Fruit fly (Drosophila melanogaster) whole organism, embryonic: ENCODE data around the gene CG43796.
A peak's percentile ranks its signal among the peaks of the same experiment; 100 is the strongest.

Source experiments
- ATbp ChIP-seq: fragments of 200-800 bp; sonication (Bioruptor generic); optimal IDR thresholded peaks from 2 replicates; lab custom pipeline; 2017; ENCODE audit warnings: missing biosample characterization, mild to moderate bottlenecking, missing genetic modification characterization, missing genetic modification reagents
- Blimp-1 ChIP-seq: fragments of 200-800 bp; sonication (Bioruptor generic); optimal IDR thresholded peaks from 3 replicates; lab custom pipeline; 2018; ENCODE audit warnings: missing biosample characterization, missing genetic modification characterization, mild to moderate bottlenecking, moderate library complexity, missing genetic modification reagents
- C15 ChIP-seq: fragments of 200-800 bp; sonication (Bioruptor generic); IDR thresholded peaks from 3 replicates; pipeline ENCODE4 v1.3.6; 2022; ENCODE audit warnings: missing biosample characterization, missing genetic modification characterization
- CG12104 ChIP-seq: fragments of 200-800 bp; sonication (Bioruptor generic); optimal IDR thresholded peaks from 3 replicates; lab custom pipeline; 2016; ENCODE audit warnings: missing biosample characterization, missing genetic modification characterization
- CG15011 ChIP-seq: fragments of 200-800 bp; sonication (Bioruptor generic); optimal IDR thresholded peaks from 3 replicates; lab custom pipeline; 2018; ENCODE audit warnings: missing biosample characterization, mild to moderate bottlenecking, missing genetic modification characterization
- CG15269 ChIP-seq: fragments of 200-800 bp; sonication (Bioruptor generic); optimal IDR thresholded peaks from 2 replicates; lab custom pipeline; 2018; ENCODE audit warnings: missing biosample characterization, mild to moderate bottlenecking, missing genetic modification characterization, moderate library complexity
- CG17186 ChIP-seq: fragments of 200-800 bp; sonication (Bioruptor generic); optimal IDR thresholded peaks from 3 replicates; lab custom pipeline; 2017; ENCODE audit warnings: missing biosample characterization, missing genetic modification reagents, missing genetic modification characterization
- CG17328 ChIP-seq: fragments of 200-800 bp; sonication (Bioruptor generic); IDR thresholded peaks from 2 replicates; pipeline ENCODE4 v1.3.6; 2022; ENCODE audit warnings: missing biosample characterization, missing genetic modification characterization
- CG17829 ChIP-seq: fragments of 200-800 bp; optimal IDR thresholded peaks from 2 replicates; lab custom pipeline; 2019; ENCODE audit warnings: missing biosample characterization, mild to moderate bottlenecking, missing genetic modification characterization, moderate library complexity
- CG1832 ChIP-seq: fragments of 200-800 bp; sonication (Bioruptor generic); optimal IDR thresholded peaks from 2 replicates; lab custom pipeline; 2017; ENCODE audit warnings: missing biosample characterization, mild to moderate bottlenecking, missing genetic modification characterization, inconsistent platforms
- CG2712 ChIP-seq: fragments of 200-800 bp; optimal IDR thresholded peaks from 3 replicates; lab custom pipeline; 2019; ENCODE audit warnings: missing biosample characterization, mild to moderate bottlenecking, missing genetic modification characterization, moderate library complexity
- CG30403 ChIP-seq: fragments of 200-800 bp; sonication (Bioruptor generic); optimal IDR thresholded peaks from 3 replicates; lab custom pipeline; 2016; ENCODE audit warnings: missing biosample characterization, missing genetic modification characterization
- CG3065 ChIP-seq: fragments of 200-800 bp; sonication (Bioruptor generic); optimal IDR thresholded peaks from 2 replicates; lab custom pipeline; 2016; ENCODE audit warnings: missing biosample characterization, missing genetic modification characterization
- CG32772 ChIP-seq: fragments of 200-800 bp; sonication (Bioruptor generic); IDR thresholded peaks from 2 replicates; pipeline ENCODE4 v1.3.6; 2022; ENCODE audit warnings: missing biosample characterization, missing genetic modification characterization
- CG4730 ChIP-seq: fragments of 200-800 bp; sonication (Bioruptor generic); IDR thresholded peaks from 2 replicates; pipeline ENCODE4 v1.3.6; 2022; ENCODE audit warnings: missing biosample characterization, missing genetic modification characterization
- CG6813 ChIP-seq: fragments of 200-800 bp; sonication (Bioruptor generic); optimal IDR thresholded peaks from 2 replicates; lab custom pipeline; 2017; ENCODE audit warnings: missing biosample characterization, missing genetic modification characterization, mild to moderate bottlenecking, moderate library complexity, missing genetic modification reagents
- CG7357 ChIP-seq: fragments of 200-800 bp; sonication (Bioruptor generic); IDR thresholded peaks from 3 replicates; pipeline ENCODE4 v1.3.6; 2022; ENCODE audit warnings: missing biosample characterization, missing genetic modification characterization
- CG7839 ChIP-seq: fragments of 200-800 bp; sonication (Bioruptor generic); optimal IDR thresholded peaks from 3 replicates; lab custom pipeline; 2018; ENCODE audit warnings: missing biosample characterization, mild to moderate bottlenecking, missing genetic modification characterization, moderate library complexity
- CG8359 ChIP-seq: fragments of 200-800 bp; sonication (Bioruptor generic); optimal IDR thresholded peaks from 2 replicates; lab custom pipeline; 2017; ENCODE audit warnings: missing biosample characterization, mild to moderate bottlenecking, missing genetic modification characterization, borderline replicate concordance
- CG8478 ChIP-seq: fragments of >200 bp; optimal IDR thresholded peaks from 2 replicates; lab custom pipeline; 2018
- CG9932 ChIP-seq: fragments of 200-800 bp; sonication (Bioruptor generic); IDR thresholded peaks from 2 replicates; pipeline ENCODE4 v1.3.6; 2022; ENCODE audit warnings: missing biosample characterization, missing genetic modification characterization
- Doc3 ChIP-seq: fragments of 200-800 bp; sonication (Bioruptor generic); IDR thresholded peaks from 3 replicates; pipeline ENCODE4 v1.3.6; 2022; ENCODE audit warnings: missing biosample characterization, missing genetic modification characterization; ENCODE audit not compliant: partially characterized antibody
- H2.0 ChIP-seq: fragments of 200-800 bp; sonication (Bioruptor generic); IDR thresholded peaks from 2 replicates; pipeline ENCODE4 v1.3.6; 2022; ENCODE audit warnings: missing biosample characterization, missing genetic modification characterization
- Hand ChIP-seq: fragments of 200-800 bp; sonication (Bioruptor generic); optimal IDR thresholded peaks from 2 replicates; lab custom pipeline; 2017; ENCODE audit warnings: mild to moderate bottlenecking, missing biosample characterization, missing genetic modification reagents, missing genetic modification characterization
- Hr51 ChIP-seq, 2 experiments: fragments of 200-800 bp; sonication (Bioruptor generic); optimal IDR thresholded peaks; 2 replicates in 1 of 2; 3 replicates in 1 of 2; lab custom pipeline; 2016 to 2018; ENCODE audit warnings: missing biosample characterization in 2 of 2, missing genetic modification characterization in 2 of 2, mild to moderate bottlenecking in 1 of 2, moderate library complexity in 1 of 2
- Mes4 ChIP-seq: fragments of 200-800 bp; sonication (Bioruptor generic); optimal IDR thresholded peaks from 2 replicates; lab custom pipeline; 2016; ENCODE audit warnings: missing biosample characterization, missing genetic modification characterization
- Nf-YC ChIP-seq: fragments of 200-800 bp; optimal IDR thresholded peaks from 3 replicates; lab custom pipeline; 2019; ENCODE audit warnings: missing biosample characterization, mild to moderate bottlenecking, missing genetic modification characterization, moderate library complexity
- Opbp ChIP-seq: fragments of 200-800 bp; sonication (Bioruptor generic); IDR thresholded peaks from 3 replicates; pipeline ENCODE4 v1.3.6; 2022; ENCODE audit warnings: missing biosample characterization, missing genetic modification characterization; ENCODE audit not compliant: partially characterized antibody
- Ravus ChIP-seq: fragments of 200-800 bp; sonication (Bioruptor generic); IDR thresholded peaks from 2 replicates; pipeline ENCODE4 v1.3.6; 2022; ENCODE audit warnings: missing biosample characterization, missing genetic modification characterization
- Trl ChIP-seq, 3 experiments: fragments of >200 bp in 2 of 3; fragments of 200-800 bp in 1 of 3; sonication (Bioruptor generic) in 1 of 3; optimal IDR thresholded peaks; 2 replicates in 1 of 3; 3 replicates in 2 of 3; lab custom pipeline; 2016 to 2017; ENCODE audit warnings: missing biosample characterization in 1 of 3, missing genetic modification characterization in 1 of 3
- Xrp1 ChIP-seq: fragments of 200-800 bp; sonication (Bioruptor generic); IDR thresholded peaks from 2 replicates; pipeline ENCODE4 v1.3.6; 2022; ENCODE audit warnings: missing biosample characterization, missing genetic modification characterization
- bcd ChIP-seq: fragments of 200-800 bp; sonication (Bioruptor generic); optimal IDR thresholded peaks from 2 replicates; lab custom pipeline; 2017; ENCODE audit warnings: missing biosample characterization, mild to moderate bottlenecking, missing genetic modification characterization
- bowl ChIP-seq: fragments of 200-800 bp; sonication (Bioruptor generic); IDR thresholded peaks from 2 replicates; pipeline ENCODE4 v1.3.6; 2022; ENCODE audit warnings: missing biosample characterization, missing genetic modification characterization
- cad ChIP-seq: fragments of >200 bp; optimal IDR thresholded peaks from 2 replicates; lab custom pipeline; 2017; ENCODE audit warnings: missing biosample characterization, missing genetic modification characterization
- dpn ChIP-seq, 2 experiments: fragments of 200-800 bp; sonication (Bioruptor generic); optimal IDR thresholded peaks; 3 replicates each; lab custom pipeline; 2016; ENCODE audit warnings: missing biosample characterization in 2 of 2, missing genetic modification characterization in 2 of 2
- eyg ChIP-seq: fragments of 200-800 bp; sonication (Bioruptor generic); optimal IDR thresholded peaks from 3 replicates; lab custom pipeline; 2016; ENCODE audit warnings: missing biosample characterization, missing genetic modification characterization
- gro ChIP-seq: fragments of 200-800 bp; sonication (Bioruptor generic); optimal IDR thresholded peaks from 2 replicates; lab custom pipeline; 2016; ENCODE audit warnings: missing biosample characterization, missing genetic modification characterization
- inv ChIP-seq: fragments of 200-800 bp; sonication (Bioruptor generic); IDR thresholded peaks from 2 replicates; pipeline ENCODE4 v1.3.6; 2022; ENCODE audit warnings: missing biosample characterization, missing genetic modification characterization; ENCODE audit not compliant: partially characterized antibody
- knrl ChIP-seq: fragments of 200-800 bp; sonication (Bioruptor generic); IDR thresholded peaks from 3 replicates; pipeline ENCODE4 v1.3.6; 2022; ENCODE audit warnings: missing biosample characterization, missing genetic modification characterization; ENCODE audit not compliant: partially characterized antibody
- mam ChIP-seq: fragments of 200-800 bp; sonication (Bioruptor generic); optimal IDR thresholded peaks from 3 replicates; lab custom pipeline; 2016; ENCODE audit warnings: missing biosample characterization, missing genetic modification characterization
- nerfin-1 ChIP-seq: fragments of 200-800 bp; sonication (Bioruptor generic); optimal IDR thresholded peaks from 3 replicates; lab custom pipeline; 2019; ENCODE audit warnings: missing biosample characterization, mild to moderate bottlenecking, missing genetic modification characterization, moderate library complexity
- odd ChIP-seq: fragments of 200-800 bp; sonication (Bioruptor generic); optimal IDR thresholded peaks from 2 replicates; lab custom pipeline; 2017; ENCODE audit warnings: missing biosample characterization, mild to moderate bottlenecking, missing genetic modification characterization
- psq ChIP-seq: fragments of 200-800 bp; sonication (Bioruptor generic); optimal IDR thresholded peaks from 2 replicates; lab custom pipeline; 2017; ENCODE audit warnings: missing biosample characterization, missing genetic modification characterization
- sd ChIP-seq: fragments of 200-800 bp; sonication (Bioruptor generic); optimal IDR thresholded peaks from 3 replicates; lab custom pipeline; 2018; ENCODE audit warnings: missing biosample characterization, mild to moderate bottlenecking, missing genetic modification characterization, moderate library complexity
- seq ChIP-seq: fragments of 200-800 bp; sonication (Bioruptor generic); IDR thresholded peaks from 2 replicates; pipeline ENCODE4 v1.3.6; 2022; ENCODE audit warnings: missing biosample characterization, missing genetic modification characterization
- tgo ChIP-seq: fragments of 200-800 bp; sonication (Bioruptor generic); IDR thresholded peaks from 3 replicates; pipeline ENCODE4 v1.3.6; 2022; ENCODE audit warnings: missing biosample characterization, missing genetic modification characterization
- tll ChIP-seq, 2 experiments: fragments of 200-800 bp in 1 of 2; fragments of >200 bp in 1 of 2; sonication (Bioruptor generic) in 1 of 2; optimal IDR thresholded peaks; 2 replicates each; lab custom pipeline; 2017 to 2019; ENCODE audit warnings: missing biosample characterization in 2 of 2, missing genetic modification characterization in 2 of 2, mild to moderate bottlenecking in 1 of 2, moderate library complexity in 1 of 2
- toy ChIP-seq: fragments of 200-800 bp; sonication (Bioruptor generic); IDR thresholded peaks from 2 replicates; pipeline ENCODE4 v1.3.6; 2022; ENCODE audit warnings: missing biosample characterization, missing genetic modification characterization
- zen2 ChIP-seq: fragments of 200-800 bp; sonication (Bioruptor generic); IDR thresholded peaks from 3 replicates; pipeline ENCODE4 v1.3.6; 2022; ENCODE audit warnings: missing biosample characterization, missing genetic modification characterization; ENCODE audit not compliant: partially characterized antibody

Gene CG43796

DNA sequence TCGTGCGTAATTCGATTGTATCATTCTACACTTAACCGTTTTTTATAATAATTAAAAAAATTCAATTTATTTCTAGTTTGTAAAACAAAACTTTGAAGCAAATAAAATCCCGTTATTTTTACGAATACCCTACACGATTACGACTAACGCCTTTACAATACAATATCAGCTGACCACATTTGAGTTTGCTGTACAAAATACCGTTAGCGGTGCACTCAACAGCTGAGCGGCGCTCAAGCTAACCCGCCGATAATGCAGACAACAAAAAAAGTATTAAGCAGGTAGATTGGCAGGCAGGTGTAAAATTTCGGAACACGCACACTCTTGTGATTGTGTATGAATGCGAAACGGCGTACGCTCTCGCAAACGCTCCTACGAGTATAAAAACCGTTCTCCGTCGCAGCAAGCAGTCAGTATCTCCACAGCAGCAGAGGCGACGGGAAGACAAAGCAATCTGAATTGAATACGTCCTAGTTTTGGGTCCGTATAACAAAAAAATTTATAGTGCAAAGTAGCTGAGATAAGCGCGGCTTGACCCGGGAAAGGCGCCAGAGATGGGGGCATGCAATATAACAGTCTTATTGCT lies 39.6 kb downstream of the CG43796 start, which contains the start of gene Acer (continued):
- TF ChIP-seq Hand (GFP tag; lab: Kevin White, UChicago) (no peak), dpn (GFP tag; optimal IDR thresholded peaks at IDR 0.05; lab: Kevin White, UChicago) (no peak), CG4730 (GFP tag; lab: Robert Waterston, UW) (no peak), CG17829 (tag; lab: Kevin White, UChicago) (peak; percentile 0), cad (GFP tag; lab: Kevin White, UChicago) (no peak), CG8478 (lab: Kevin White, UChicago) (no peak), CG6813 (GFP tag; lab: Kevin White, UChicago) (no peak), tll (GFP tag; optimal IDR thresholded peaks at IDR 0.05; lab: Kevin White, UChicago) (no peak), CG17328 (no peak), Doc3 (GFP tag; lab: Robert Waterston, UW) (peak; percentile 56; the same call in 2 of the 3 replicates), Hr51 (GFP tag; optimal IDR thresholded peaks at IDR 0.05; lab: Kevin White, UChicago) (no peak), ATbp (GFP tag; lab: Kevin White, UChicago) (no peak), CG17186 (GFP tag; lab: Kevin White, UChicago) (no peak), Trl (optimal IDR thresholded peaks at IDR 0.05; lab: Kevin White, UChicago) (peak in 1 of 2 experiments; percentile 43), Trl (GFP tag; optimal IDR thresholded peaks at IDR 0.05; lab: Kevin White, UChicago) (peak; percentile 25), CG2712 (tag; lab: Kevin White, UChicago) (peak; percentile 30), CG32772 (GFP tag; lab: Robert Waterston, UW) (no peak), eyg (GFP tag; lab: Kevin White, UChicago) (no peak), CG9932 (GFP tag; lab: Robert Waterston, UW) (no peak), sd (tag; lab: Kevin White, UChicago) (peak; percentile 54), CG7357 (GFP tag; lab: Robert Waterston, UW) (no peak), CG3065 (GFP tag; lab: Kevin White, UChicago) (no peak), CG1832 (no peak), Mes4 (no peak), CG15011 (GFP tag; lab: Kevin White, UChicago) (no peak), mam (no peak), C15 (GFP tag; lab: Robert Waterston, UW) (no peak), CG30403 (GFP tag; lab: Kevin White, UChicago) (no peak), knrl (0 out of 3 replicates have a peak, but pooled peaks have one; percentile 29), gro (GFP tag; lab: Kevin White, UChicago) (peak; percentile 24), tgo (no peak; the same call in 2 of the 3 replicates), Blimp-1 (GFP tag; lab: Kevin White, UChicago) (no peak), Opbp (GFP tag; lab: Robert Waterston, UW) (peak; percentile 42; the same call in 2 of the 3 replicates), CG8359 (GFP tag; lab: Kevin White, UChicago) (no peak), H2.0 (GFP tag; lab: Robert Waterston, UW) (0 out of 2 replicates have a peak, but pooled peaks have one; percentile 17), inv (no peak), CG15269 (tag; lab: Kevin White, UChicago) (no peak), seq (GFP tag; lab: Robert Waterston, UW) (peak; percentile 10; the same call in 1 of the 2 replicates), toy (no peak), odd (no peak), Xrp1 (GFP tag; lab: Robert Waterston, UW) (no peak), Ravus (GFP tag; lab: Robert Waterston, UW) (no peak), Nf-YC (tag; lab: Kevin White, UChicago) (peak; percentile 25), zen2 (peak; percentile 4; the same call in 1 of the 3 replicates), CG12104 (no peak), CG7839 (tag; lab: Kevin White, UChicago) (no peak), bcd (GFP tag; lab: Kevin White, UChicago) (no peak), bowl (GFP tag; lab: Robert Waterston, UW) (no peak), psq (GFP tag; lab: Kevin White, UChicago) (no peak), nerfin-1 (tag; lab: Kevin White, UChicago) (peak; percentile 3)
